Fruit fly (Drosophila melanogaster): Measurements from ENCODE around the gene CG32219.

CG32219 gene

DNA sequence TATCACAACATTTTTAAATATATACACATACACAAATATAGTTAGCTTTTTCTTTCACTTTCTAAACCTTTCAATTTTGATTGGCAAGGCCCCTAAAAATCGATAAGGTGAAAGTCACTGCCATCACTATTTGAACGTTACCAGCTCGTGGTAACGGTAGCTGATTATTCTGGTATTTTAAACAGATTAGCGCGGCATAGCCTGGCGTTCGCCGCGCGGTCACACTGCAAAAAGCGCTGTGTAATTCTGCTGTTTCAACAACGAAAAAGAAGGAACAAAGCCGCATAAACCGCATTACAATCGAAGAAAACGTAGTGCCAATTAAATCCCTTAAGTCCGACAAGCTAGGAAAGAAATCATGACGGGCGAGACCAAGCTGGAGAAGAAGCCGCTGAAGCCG is 36.1 kb downstream of the CG32219 start, which contains the start of gene Rpn1:
Rpn1 (plus strand) TSS at position 219 of the 400 bp plus-strand sequence.
- TF ChIP-seq CTCF (optimal IDR thresholded peaks at IDR 0.05) (peak in 1 of 2 experiments; percentile 20), CG8478 (optimal IDR thresholded peaks at IDR 0.05) (no peak)

DNA sequence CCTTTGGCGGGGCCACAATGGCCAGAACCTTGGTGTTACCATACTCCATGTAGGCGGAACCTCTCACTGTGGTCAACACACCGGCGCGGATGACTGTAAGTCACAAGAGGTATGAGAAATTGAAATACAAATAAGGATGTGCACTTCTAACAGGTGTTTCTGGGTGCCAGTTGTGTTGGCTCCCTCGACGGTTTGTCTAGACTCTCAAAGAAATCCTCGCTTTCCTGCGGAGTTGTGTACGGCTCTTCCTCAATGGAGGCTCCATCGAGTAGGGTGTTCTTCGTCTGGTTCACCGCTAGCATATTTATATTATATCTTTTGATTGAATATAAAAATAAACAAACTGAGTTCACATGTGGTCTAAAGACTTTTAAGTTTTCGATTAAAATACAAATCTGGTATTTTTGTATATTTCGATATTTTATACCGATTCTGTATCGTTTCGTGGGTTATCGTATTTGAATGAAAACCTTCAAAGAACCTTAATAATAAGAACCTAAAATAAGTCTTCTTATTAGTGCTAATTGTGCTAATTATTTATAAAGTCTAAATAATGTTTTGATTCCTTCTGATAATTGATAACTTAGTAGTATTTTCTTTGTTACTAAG is 37.5 kb downstream of the CG32219 start, which contains the start of gene Mtr3:
Mtr3 (minus strand) TSS at position 388 of the 609 bp plus-strand sequence.
- TF ChIP-seq CG8478 (optimal IDR thresholded peaks at IDR 0.05) (no peak), CTCF (optimal IDR thresholded peaks at IDR 0.05) (no peak)

DNA sequence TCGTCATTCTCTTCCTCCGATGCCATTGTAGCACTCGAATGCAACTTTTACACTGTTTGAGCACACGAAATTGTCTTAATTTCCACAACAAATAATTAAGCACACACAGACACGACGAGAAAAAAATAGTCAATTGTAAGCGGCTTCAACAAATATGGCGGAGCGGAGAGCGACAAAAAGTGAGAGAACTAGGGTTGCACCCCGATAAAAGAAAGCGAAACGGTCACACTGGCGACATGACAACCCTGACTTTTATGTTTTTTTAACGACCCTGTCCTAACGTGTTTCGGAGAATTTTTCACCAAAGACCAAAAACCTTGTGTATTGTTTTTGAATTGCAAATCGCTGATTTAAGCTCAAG is 40.9 kb downstream of the CG32219 start, which contains the start of the genes Mi-2 and Prp3:
Mi-2 (minus strand) TSS at position 162 of the 361 bp plus-strand sequence.
Prp3 (plus strand) TSS at position 247 of the 361 bp plus-strand sequence.
- TF ChIP-seq CG8478 (optimal IDR thresholded peaks at IDR 0.05) (no peak), CTCF (optimal IDR thresholded peaks at IDR 0.05) (peak; percentile 47 to 52)

- TF ChIP-seq CTCF (optimal IDR thresholded peaks at IDR 0.05) (no peak), CG8478 (optimal IDR thresholded peaks at IDR 0.05) (no peak)
These were observed 41.5 kb downstream of the CG32219 start for dm6 chr3L:19909234-19910053.

DNA sequence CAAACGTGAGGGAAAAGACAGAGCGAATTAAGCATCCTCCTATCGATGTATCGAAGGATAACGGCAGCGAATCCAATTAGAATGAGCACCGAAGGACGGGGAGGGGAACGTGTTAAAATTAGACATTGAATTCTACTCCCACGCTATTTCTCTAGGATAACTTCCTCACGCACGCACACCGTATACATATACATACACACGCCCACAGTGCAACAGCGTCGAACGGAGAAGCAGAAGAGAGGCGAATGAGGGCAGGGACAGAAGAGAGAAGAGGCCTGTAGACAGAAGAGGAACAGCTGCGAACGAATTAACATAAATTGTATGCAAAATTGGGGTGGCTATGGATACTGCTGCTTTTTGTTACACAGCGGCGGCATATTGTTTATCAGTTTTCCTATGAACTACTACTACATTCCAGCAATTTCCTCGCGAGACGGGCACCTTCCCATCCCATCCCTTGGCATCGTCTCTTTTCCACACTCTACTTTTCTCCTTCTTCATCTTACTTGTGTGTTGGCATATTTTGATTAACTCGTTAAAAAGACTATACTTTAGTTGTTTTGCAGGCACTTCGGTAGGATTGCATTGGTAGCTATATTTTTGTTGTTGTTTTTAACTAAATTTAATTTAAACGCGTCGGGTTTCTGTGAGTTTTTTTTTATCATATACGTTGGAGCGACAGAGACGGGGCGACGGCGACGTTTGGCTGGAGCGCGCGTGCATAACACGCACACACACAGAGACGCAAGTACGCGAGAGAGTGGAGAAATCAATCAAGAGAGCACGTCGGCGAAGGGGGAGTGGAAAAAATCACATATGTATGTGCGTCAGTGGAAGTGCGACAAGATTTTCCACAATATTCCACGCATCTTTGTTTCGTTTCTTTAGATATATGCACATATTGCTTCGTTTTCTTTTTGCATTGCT is 42.5 kb downstream of the CG32219 start:
- TF ChIP-seq CG8478 (optimal IDR thresholded peaks at IDR 0.05), result no peak
- TF ChIP-seq CTCF (optimal IDR thresholded peaks at IDR 0.05), result no peak

DNA sequence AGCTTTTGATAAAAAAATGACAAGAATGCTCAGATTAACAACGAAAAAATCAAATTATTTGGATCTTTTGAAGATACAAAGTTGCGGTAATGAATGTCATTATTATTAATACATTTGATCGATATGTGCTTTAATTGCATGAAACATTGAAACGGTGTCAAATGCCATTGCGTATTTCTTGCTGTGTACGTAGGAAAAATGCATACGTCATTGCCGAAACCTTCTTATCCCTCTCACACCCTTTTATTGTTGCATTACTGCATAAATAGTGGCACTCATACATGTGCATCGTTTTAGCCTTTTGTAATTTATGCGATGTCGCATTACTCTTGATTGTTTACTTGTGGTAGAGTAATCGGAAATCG is 43.2 kb downstream of the CG32219 start:
- TF ChIP-seq CTCF (optimal IDR thresholded peaks at IDR 0.05) (no peak), CG8478 (optimal IDR thresholded peaks at IDR 0.05) (no peak)

DNA sequence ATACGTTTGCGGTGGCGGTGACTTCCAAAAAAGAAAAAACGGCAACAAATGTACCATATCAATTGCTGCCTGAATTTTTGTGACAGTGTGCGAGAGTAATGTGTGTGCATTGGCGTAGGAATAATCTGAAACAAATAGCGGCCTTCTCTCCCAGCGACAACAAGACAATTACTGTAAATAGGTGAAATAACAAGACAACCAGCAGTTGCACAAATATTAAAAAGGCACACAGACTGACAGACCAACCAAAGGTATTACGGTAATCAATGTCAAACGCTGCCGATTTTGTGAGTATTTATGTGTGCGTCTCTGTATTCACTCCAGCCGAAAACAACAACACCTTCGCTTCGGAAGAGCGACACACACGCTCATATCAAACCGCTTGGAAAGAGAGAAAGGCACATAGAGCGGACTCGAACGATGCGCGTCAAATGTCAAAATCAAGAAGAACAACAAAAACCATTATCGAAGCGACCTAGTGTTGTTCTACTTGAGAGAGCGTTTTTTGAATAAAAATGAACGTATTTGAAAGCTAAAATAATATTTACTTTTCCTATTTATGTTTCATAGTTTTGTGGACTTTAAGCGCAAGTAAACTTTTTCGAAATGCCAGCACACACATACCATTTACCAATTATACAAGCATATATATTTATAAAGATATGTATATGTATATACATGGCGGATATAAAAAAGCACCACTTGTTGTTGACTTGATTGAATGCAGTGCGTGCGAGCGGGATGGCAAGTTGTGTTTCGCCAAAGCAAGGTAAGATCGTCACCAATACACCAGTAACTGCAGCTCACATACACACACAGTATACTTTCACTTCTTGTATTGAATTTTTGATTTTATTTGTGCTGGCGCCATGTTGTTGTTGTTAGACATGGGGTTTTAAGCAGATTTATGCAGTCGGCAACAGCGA is 43.9 kb downstream of the CG32219 start:
- TF ChIP-seq CG8478 (optimal IDR thresholded peaks at IDR 0.05), result no peak
- TF ChIP-seq CTCF (optimal IDR thresholded peaks at IDR 0.05), result no peak

- no peak for TF ChIP-seq CG8478 (optimal IDR thresholded peaks at IDR 0.05)
These were observed 44.7 kb downstream of the CG32219 start for dm6 chr3L:19906148-19906752.

DNA sequence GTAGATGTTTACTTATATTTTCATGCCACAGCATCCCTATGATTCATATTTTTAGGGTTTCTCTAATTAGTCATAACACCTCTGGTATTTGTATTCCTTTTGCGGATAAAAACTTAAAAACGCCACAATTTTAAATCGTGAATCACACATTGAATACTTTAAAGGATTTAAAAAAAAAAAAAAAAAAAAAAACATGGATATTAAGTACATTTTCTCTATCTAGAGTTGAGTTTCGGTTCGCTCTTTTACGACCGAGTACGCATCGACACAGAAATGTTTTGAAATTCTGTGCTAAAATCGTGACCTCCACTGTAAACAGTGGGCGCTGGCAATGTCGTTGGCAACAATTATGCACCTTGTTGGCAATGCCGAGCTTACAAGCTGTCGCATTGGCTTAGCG is 45.5 kb downstream of the CG32219 start:
- TF ChIP-seq CTCF (optimal IDR thresholded peaks at IDR 0.05), result no peak
- no peak for TF ChIP-seq CG8478 (optimal IDR thresholded peaks at IDR 0.05)

DNA sequence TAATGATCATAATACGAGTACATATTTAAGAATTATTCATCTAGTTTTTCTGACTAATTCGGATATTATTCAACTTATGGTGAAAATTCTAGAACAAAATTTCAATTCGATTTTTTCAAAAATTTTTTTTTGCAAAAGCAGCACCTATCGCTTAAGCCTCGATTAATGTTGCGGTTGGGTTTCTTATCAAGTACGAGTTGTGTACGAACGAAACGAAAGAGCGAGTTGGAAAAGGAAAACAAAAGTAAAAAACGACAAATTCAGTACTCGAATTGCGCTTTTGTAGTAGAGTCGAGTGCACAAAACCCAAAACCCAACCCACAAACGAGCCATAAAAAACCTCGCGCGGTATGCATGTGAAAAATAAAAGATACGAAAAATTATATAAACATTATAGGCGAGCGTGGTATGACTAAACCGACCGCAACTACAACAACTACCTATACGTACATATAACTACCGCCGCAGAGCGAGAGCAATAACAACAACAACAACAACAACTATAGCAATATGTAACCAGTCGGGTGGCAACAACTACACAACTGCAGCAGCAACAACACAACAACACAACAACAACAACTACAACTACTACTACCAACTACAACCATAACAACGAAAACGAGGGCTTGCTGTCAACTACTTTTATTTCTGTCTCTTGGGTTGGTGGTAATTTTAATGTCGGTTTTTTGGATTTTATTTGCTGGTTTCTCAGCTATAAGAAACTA is 46.4 kb downstream of the CG32219 start:
- TF ChIP-seq CG8478 (optimal IDR thresholded peaks at IDR 0.05) (no peak), CTCF (optimal IDR thresholded peaks at IDR 0.05) (no peak)

DNA sequence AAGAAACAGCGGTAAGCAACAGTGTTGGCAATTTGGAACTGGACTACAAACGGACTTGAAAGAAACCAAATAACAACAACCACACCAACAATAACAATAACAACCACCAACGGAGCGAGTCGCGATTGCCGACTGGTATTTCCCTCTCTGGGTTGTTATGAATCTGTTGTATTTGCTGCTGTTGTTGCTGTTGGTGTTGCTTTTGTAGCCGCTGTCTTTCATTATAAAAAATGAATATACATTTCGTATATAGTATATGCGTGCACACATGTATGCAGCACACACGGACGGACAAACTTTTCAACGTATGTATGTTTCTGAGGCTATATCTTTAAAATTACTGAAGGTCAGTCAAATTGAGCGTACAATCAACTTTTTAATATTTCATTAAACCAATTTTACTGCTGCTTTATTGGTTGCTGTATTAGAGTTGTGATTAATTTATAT is 47.5 kb downstream of the CG32219 start:
- TF ChIP-seq CG8478 (optimal IDR thresholded peaks at IDR 0.05), result no peak
- TF ChIP-seq CTCF (optimal IDR thresholded peaks at IDR 0.05), result no peak

dm6 chr3L:19902560-19903399 is 48.2 kb downstream of the CG32219 start:
- TF ChIP-seq CTCF (optimal IDR thresholded peaks at IDR 0.05), result no peak
- TF ChIP-seq CG8478 (optimal IDR thresholded peaks at IDR 0.05), result no peak

All from S2 (cell line).